Worm (Caenorhabditis elegans): ENCODE results near the gene gcy-32.

The gcy-32 gene

ce11 chrV:13915390-13915789 is at the start of gene gcy-32:
Gene gcy-32 (minus strand): TSS chrV:13915490.
- TF ChIP-seq W03F9.2 (tag; optimal IDR thresholded peaks at IDR 0.05) (no peak), him-1 (tag; optimal IDR thresholded peaks at IDR 0.05) (no peak), dao-5 (tag; optimal IDR thresholded peaks at IDR 0.05) (no peak)

- no peak for TF ChIP-seq W03F9.2 (tag; optimal IDR thresholded peaks at IDR 0.05)
- TF ChIP-seq him-1 (tag; optimal IDR thresholded peaks at IDR 0.05): no peak
- TF ChIP-seq dao-5 (tag; optimal IDR thresholded peaks at IDR 0.05): no peak
These were observed 48.1 kb upstream of the gcy-32 start, which contains the start of gene sao-1 for ce11 chrV:13963279-13963976. Gene sao-1 (plus strand): TSS chrV:13963926.

- TF ChIP-seq W03F9.2 (tag; optimal IDR thresholded peaks at IDR 0.05) (peak; percentile 78), dao-5 (tag; optimal IDR thresholded peaks at IDR 0.05) (no peak)
These were observed 46.7 kb upstream of the gcy-32 start, which contains the start of the genes algn-13 and R10D12.13 for ce11 chrV:13961927-13962419. Gene algn-13 (minus strand): TSS chrV:13961977. Gene R10D12.13 (plus strand): TSS chrV:13962417.

- TF ChIP-seq dao-5 (tag; optimal IDR thresholded peaks at IDR 0.05): no peak
- TF ChIP-seq W03F9.2 (tag; optimal IDR thresholded peaks at IDR 0.05): no peak
These were observed 45.6 kb upstream of the gcy-32 start, which contains the start of gene srh-24 for ce11 chrV:13960916-13961315. Gene srh-24 (minus strand): TSS chrV:13961016.

ce11 chrV:13958247-13958646 is 43.0 kb upstream of the gcy-32 start, which contains the start of gene R10D12.10:
Gene R10D12.10 (minus strand): TSS chrV:13958347.
- TF ChIP-seq him-1 (tag; optimal IDR thresholded peaks at IDR 0.05): no peak
- no peak for TF ChIP-seq dao-5 (tag; optimal IDR thresholded peaks at IDR 0.05)
- TF ChIP-seq W03F9.2 (tag; optimal IDR thresholded peaks at IDR 0.05): no peak

- TF ChIP-seq him-1 (tag; optimal IDR thresholded peaks at IDR 0.05) (no peak), dao-5 (tag; optimal IDR thresholded peaks at IDR 0.05) (no peak), W03F9.2 (tag; optimal IDR thresholded peaks at IDR 0.05) (no peak)
These were observed 42.4 kb upstream of the gcy-32 start for ce11 chrV:13957691-13958090.

ce11 chrV:13955370-13956089 is 40.2 kb upstream of the gcy-32 start:
- TF ChIP-seq dao-5 (tag; optimal IDR thresholded peaks at IDR 0.05) (no peak), W03F9.2 (tag; optimal IDR thresholded peaks at IDR 0.05) (no peak), him-1 (tag; optimal IDR thresholded peaks at IDR 0.05) (no peak)

ce11 chrV:13954056-13954455 is 38.8 kb upstream of the gcy-32 start, which contains the start of gene swt-6:
Gene swt-6 (plus strand): TSS chrV:13954356.
- no peak for TF ChIP-seq dao-5 (tag; optimal IDR thresholded peaks at IDR 0.05)

- TF ChIP-seq W03F9.2 (tag; optimal IDR thresholded peaks at IDR 0.05): no peak
- no peak for TF ChIP-seq dao-5 (tag; optimal IDR thresholded peaks at IDR 0.05)
- TF ChIP-seq him-1 (tag; optimal IDR thresholded peaks at IDR 0.05): no peak
These were observed 37.9 kb upstream of the gcy-32 start, which contains the start of gene R10D12.8 for ce11 chrV:13953191-13953590. Gene R10D12.8 (minus strand): TSS chrV:13953291.

ce11 chrV:13949752-13950151 is 34.5 kb upstream of the gcy-32 start, which contains the start of gene R10D12.7:
Gene R10D12.7 (plus strand): TSS chrV:13950052.
- TF ChIP-seq dao-5 (tag; optimal IDR thresholded peaks at IDR 0.05) (no peak), him-1 (tag; optimal IDR thresholded peaks at IDR 0.05) (no peak), W03F9.2 (tag; optimal IDR thresholded peaks at IDR 0.05) (no peak)

- TF ChIP-seq dao-5 (tag; optimal IDR thresholded peaks at IDR 0.05) (no peak), him-1 (tag; optimal IDR thresholded peaks at IDR 0.05) (no peak), W03F9.2 (tag; optimal IDR thresholded peaks at IDR 0.05) (no peak)
These were observed 33.7 kb upstream of the gcy-32 start, which contains the start of gene R10D12.6 for ce11 chrV:13949010-13949409. Gene R10D12.6 (plus strand): TSS chrV:13949310.

- no peak for TF ChIP-seq W03F9.2 (tag; optimal IDR thresholded peaks at IDR 0.05)
- TF ChIP-seq dao-5 (tag; optimal IDR thresholded peaks at IDR 0.05): no peak
- TF ChIP-seq him-1 (tag; optimal IDR thresholded peaks at IDR 0.05): no peak
These were observed 31.2 kb upstream of the gcy-32 start, which contains the start of the genes srx-10 and clec-226 for ce11 chrV:13946385-13947019. Gene srx-10 (minus strand): TSS chrV:13946485. Gene clec-226 (plus strand): TSS chrV:13946969.

ce11 chrV:13942082-13942481 is 26.8 kb upstream of the gcy-32 start, which contains the start of gene dpr-1:
Gene dpr-1 (minus strand): TSS chrV:13942182.
- TF ChIP-seq W03F9.2 (tag; optimal IDR thresholded peaks at IDR 0.05) (no peak), dao-5 (tag; optimal IDR thresholded peaks at IDR 0.05) (no peak), him-1 (tag; optimal IDR thresholded peaks at IDR 0.05) (no peak)

All from whole organism, L4/young adult.